Fruit fly (Drosophila melanogaster) whole organism, wandering third instar larva: ENCODE results near the gene Calx.

ENCODE experiments used
- Dif ChIP-seq: fragments of 200-275, 200-300 bp; sonication (Bioruptor generic); optimal IDR thresholded peaks from 2 replicates; lab custom pipeline; 2018; ENCODE audit warnings: missing biosample characterization, missing genetic modification characterization; ENCODE audit not compliant: partially characterized antibody
- Hnf4 ChIP-seq: fragments of 200-800 bp; sonication (Bioruptor generic); optimal IDR thresholded peaks from 2 replicates; lab custom pipeline; 2016; ENCODE audit warnings: missing biosample characterization, mild to moderate bottlenecking, missing genetic modification characterization
- Jra ChIP-seq: sonication (Bioruptor generic); optimal IDR thresholded peaks from 2 replicates; lab custom pipeline; 2016; ENCODE audit warnings: missing biosample characterization, missing genetic modification characterization
- OdsH ChIP-seq: fragments of 200-800 bp; sonication (Bioruptor generic); optimal IDR thresholded peaks from 2 replicates; lab custom pipeline; 2016; ENCODE audit warnings: missing biosample characterization, mild to moderate bottlenecking, missing genetic modification characterization
- br ChIP-seq: fragments of 200-800 bp; sonication (Bioruptor generic); optimal IDR thresholded peaks from 2 replicates; lab custom pipeline; 2016; ENCODE audit warnings: missing biosample characterization, missing genetic modification characterization
- dsf ChIP-seq: sonication (Bioruptor generic); optimal IDR thresholded peaks from 2 replicates; lab custom pipeline; 2016; ENCODE audit warnings: missing biosample characterization, missing genetic modification characterization, borderline replicate concordance
- fru ChIP-seq: fragments of 200-800 bp; sonication (Bioruptor generic); optimal IDR thresholded peaks from 3 replicates; lab custom pipeline; 2016; ENCODE audit warnings: missing biosample characterization, mild to moderate bottlenecking, missing genetic modification characterization
- h ChIP-seq: fragments of 200-800 bp; sonication (Bioruptor generic); optimal IDR thresholded peaks from 3 replicates; lab custom pipeline; 2016; ENCODE audit warnings: missing biosample characterization, mild to moderate bottlenecking, missing genetic modification characterization
- psq ChIP-seq: fragments of 200-800 bp; sonication (Bioruptor generic); optimal IDR thresholded peaks from 3 replicates; lab custom pipeline; 2017; ENCODE audit warnings: missing biosample characterization, mild to moderate bottlenecking, missing genetic modification characterization, moderate library complexity
- rgr ChIP-seq: fragments of 200-800 bp; sonication (Bioruptor generic); optimal IDR thresholded peaks from 3 replicates; lab custom pipeline; 2016; ENCODE audit warnings: missing biosample characterization, mild to moderate bottlenecking, missing genetic modification characterization
- woc ChIP-seq: sonication (Bioruptor generic); optimal IDR thresholded peaks from 2 replicates; lab custom pipeline; 2016; ENCODE audit warnings: missing biosample characterization, mild to moderate bottlenecking, missing genetic modification characterization

DNA sequence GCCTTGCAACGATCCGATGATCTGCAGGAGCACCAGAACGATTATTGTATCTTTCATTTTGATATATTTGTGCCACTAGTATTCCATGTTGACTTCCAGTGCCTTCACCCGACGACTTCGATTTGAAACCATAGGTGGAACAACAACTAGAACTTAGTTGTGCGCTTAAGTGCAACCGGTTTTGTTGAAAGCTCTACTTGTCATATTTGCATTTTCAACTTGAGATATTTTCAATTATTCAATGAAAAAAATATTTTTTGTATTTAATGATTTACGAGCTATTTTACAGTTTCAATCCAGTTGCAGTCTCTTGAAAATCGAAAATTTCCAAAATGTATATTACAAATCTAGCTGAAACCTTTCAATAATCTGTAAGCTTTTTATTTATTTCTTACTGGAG lies 68.9 kb downstream of the Calx start, which contains the start of gene CG31207:
- TF ChIP-seq h = no peak
- no peak for TF ChIP-seq Jra
- TF ChIP-seq fru (GFP tag; lab: Kevin White, UChicago) = no peak
- no peak for TF ChIP-seq woc (GFP tag; lab: Kevin White, UChicago)
- no peak for TF ChIP-seq Dif (GFP tag; lab: Kevin White, UChicago)
- no peak for TF ChIP-seq rgr
- no peak for TF ChIP-seq psq (GFP tag; lab: Kevin White, UChicago)
- no peak for TF ChIP-seq dsf
- no peak for TF ChIP-seq br (GFP tag; lab: Kevin White, UChicago)
- TF ChIP-seq OdsH (GFP tag; lab: Kevin White, UChicago) = no peak
- TF ChIP-seq Hnf4 (GFP tag; lab: Kevin White, UChicago) = no peak
